Fruit fly (Drosophila melanogaster) Kc167 (cell line): Measurements from ENCODE around the gene CG31368.

Experiments used
- Myc ChIP-seq: fragments of >200 bp; optimal IDR thresholded peaks from 2 replicates; lab custom pipeline; 2017; ENCODE audit warnings: missing external identifiers
- Sin3A ChIP-seq: fragments of >200 bp; optimal IDR thresholded peaks from 2 replicates; lab custom pipeline; 2018; ENCODE audit warnings: missing external identifiers
- h ChIP-seq: fragments of >200 bp; optimal IDR thresholded peaks from 3 replicates; lab custom pipeline; 2018; ENCODE audit warnings: missing external identifiers
- insv ChIP-seq: fragments of >200 bp; optimal IDR thresholded peaks from 3 replicates; lab custom pipeline; 2018; ENCODE audit warnings: missing external identifiers
- psq ChIP-seq: fragments of >200 bp; optimal IDR thresholded peaks from 2 replicates; lab custom pipeline; 2017; ENCODE audit warnings: missing external identifiers
- ttk ChIP-seq: sonication (Bioruptor generic); optimal IDR thresholded peaks from 2 replicates; lab custom pipeline; 2017; ENCODE audit warnings: missing external identifiers

The CG31368 gene

DNA sequence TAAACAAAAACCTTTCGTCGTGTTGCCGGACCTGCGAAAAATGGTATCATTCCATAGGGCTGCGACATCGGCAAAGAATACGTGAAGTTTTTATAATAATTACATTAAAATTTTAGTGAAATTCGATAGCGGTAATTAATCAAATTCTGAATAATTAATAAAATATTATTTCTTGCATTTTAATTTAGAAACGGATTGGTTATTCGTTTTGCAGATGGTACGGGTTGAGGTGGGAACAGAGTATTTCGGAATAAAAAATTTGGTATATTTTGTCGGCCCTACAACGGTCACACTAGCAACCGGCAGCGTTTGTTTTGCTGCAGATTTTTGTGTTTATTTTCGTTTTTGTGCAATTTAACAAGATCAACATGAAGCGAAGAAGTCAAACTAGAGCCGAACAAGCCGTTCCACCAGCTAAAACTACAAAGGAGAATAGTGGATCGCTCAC lies at the start of gene CG31368, which contains the start of gene CG6962:
CG31368 (plus strand) TSS at position 285 of the 448 bp plus-strand sequence.
CG6962 (minus strand) TSS at position 29 of the 448 bp plus-strand sequence.
- TF ChIP-seq Sin3A (lab: Kevin White, UChicago), result no peak
- no peak for TF ChIP-seq h (lab: Kevin White, UChicago)
- TF ChIP-seq insv (lab: Kevin White, UChicago), result no peak
- no peak for TF ChIP-seq Myc (lab: Kevin White, UChicago)
- no peak for TF ChIP-seq psq
- no peak for TF ChIP-seq ttk (lab: Kevin White, UChicago)

DNA sequence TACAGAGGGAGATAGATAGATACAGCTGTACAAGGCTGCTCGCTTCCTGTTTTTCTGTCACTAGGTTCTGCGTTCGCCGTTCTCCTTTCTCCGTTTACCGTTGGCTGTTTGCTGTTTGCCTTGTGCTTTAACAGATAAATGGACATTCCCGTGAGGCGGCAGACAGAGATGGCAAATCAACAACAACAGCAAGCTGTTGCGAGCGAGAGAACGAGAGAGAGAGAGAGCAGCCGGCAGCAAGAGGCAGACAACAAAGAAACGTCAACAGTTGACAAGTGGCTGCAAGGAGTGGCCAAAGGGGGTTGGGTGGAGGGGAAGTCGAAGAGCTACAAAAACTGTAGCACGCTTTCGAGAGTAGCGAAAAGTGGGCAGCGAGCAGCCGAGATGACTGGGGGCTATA lies 49.2 kb upstream of the CG31368 start:
- no peak for TF ChIP-seq Myc (lab: Kevin White, UChicago)
- TF ChIP-seq ttk (lab: Kevin White, UChicago), result no peak
- TF ChIP-seq insv (lab: Kevin White, UChicago), result no peak
- no peak for TF ChIP-seq Sin3A (lab: Kevin White, UChicago)
- no peak for TF ChIP-seq psq
- no peak for TF ChIP-seq h (lab: Kevin White, UChicago)

DNA sequence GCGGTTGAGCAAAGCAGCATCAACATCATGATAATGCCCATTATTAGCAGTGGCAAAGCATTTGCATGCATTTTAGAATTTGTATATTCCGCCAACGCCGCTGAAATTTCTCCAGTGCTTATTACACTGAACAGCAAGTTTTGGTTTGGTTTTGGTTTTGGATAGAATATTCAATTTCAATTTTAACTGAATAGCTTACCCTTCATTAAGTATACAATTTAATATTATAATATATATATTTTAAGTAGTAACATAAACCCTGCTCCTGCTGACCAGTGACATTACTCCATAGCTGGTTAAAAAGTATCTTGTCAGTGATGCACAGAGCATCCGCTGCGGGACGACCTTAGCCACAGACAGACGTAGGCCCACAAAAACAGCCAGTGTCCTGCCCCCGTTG lies 35.2 kb upstream of the CG31368 start:
- no peak for TF ChIP-seq psq
- no peak for TF ChIP-seq Myc (lab: Kevin White, UChicago)
- no peak for TF ChIP-seq insv (lab: Kevin White, UChicago)
- TF ChIP-seq Sin3A (lab: Kevin White, UChicago), result no peak
- no peak for TF ChIP-seq ttk (lab: Kevin White, UChicago)
- TF ChIP-seq h (lab: Kevin White, UChicago), result no peak

DNA sequence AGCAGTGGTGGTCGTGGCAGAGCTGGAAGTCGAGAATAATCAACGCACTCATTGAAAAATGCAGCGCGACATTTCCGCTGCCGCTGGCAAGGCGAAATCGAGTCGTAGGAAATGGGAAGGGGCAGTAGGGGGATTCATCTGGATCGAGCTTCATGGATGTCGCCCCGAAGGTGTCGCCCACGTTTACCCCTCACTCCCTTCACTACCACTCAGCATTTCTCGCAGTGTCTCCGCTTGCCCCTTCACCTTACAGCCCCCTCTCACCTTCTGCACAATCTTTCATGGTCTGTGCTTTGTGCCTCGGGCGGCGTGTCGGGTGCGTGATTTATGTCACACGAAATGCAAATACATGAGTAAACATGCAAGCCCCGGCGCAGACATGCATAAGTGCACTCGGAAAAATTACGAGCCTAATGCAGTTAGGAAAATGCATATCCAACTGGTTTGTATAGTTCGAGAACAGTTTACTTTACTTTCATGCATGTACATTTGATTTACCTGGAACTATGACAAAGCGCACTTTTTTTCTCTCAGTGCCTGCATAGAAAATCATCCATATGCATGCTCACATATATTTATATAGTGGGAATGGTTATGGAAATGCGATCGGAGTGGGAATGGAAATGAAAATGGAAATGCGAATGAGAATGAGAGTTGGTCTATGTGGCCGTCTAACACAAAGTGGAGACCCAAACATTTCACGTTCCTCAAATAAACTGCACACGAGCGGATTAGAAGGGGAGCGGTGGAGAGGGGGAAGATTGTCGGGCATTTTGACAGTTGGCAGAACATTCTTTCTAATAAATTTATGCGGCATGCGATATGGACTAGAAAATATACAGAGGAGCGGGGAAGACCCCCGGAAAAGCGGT lies 33.0 kb upstream of the CG31368 start:
- TF ChIP-seq Sin3A (lab: Kevin White, UChicago) (no peak), insv (lab: Kevin White, UChicago) (no peak), ttk (lab: Kevin White, UChicago) (no peak), Myc (lab: Kevin White, UChicago) (no peak), psq (no peak), h (lab: Kevin White, UChicago) (no peak)

DNA sequence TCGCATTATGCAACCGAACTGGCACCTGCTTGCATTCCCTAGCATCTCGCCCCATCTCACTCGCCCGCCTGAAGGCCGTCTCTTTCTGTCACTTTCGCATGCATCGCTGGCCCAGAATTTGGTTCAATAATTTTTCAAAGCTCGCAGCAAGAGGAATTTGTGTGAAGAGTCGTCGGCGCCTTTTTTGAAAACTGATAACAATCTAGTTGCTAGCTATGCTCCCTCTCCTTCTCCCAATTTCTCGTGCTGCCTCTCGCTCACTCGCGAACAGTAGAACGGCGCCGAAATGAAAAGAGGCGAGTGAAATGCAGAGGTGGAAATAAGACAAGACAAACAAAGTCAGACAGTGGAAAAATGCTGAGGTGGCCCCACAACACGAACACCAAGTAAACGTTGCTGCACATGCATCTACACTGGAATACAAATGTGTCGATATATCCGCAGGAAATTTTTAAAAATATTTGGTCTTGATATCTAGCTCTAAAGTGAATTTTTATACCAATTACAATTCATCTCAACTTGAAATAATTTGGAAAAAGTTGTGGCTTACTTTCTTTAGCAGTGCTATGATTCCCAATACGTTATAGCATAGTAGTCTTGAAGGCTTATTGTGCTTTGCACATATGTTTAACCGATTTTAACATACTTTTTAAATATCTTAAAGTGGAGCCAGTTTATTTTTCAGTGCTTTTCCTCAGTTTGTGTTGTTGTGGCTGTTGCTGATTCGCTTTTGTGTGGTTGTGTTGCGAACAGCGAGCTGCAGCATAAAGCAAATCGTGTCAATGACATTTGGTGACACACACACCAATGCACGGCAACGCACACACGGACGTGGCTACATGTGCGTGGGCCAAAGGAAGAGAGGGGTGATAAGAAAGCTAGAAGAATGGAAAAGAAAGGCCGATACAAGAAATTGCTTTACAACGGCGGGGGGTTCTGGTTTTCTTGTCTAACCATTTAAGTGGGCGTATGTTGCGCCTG lies 31.4 kb upstream of the CG31368 start:
- TF ChIP-seq insv (lab: Kevin White, UChicago) (no peak), Sin3A (lab: Kevin White, UChicago) (no peak), psq (no peak)

DNA sequence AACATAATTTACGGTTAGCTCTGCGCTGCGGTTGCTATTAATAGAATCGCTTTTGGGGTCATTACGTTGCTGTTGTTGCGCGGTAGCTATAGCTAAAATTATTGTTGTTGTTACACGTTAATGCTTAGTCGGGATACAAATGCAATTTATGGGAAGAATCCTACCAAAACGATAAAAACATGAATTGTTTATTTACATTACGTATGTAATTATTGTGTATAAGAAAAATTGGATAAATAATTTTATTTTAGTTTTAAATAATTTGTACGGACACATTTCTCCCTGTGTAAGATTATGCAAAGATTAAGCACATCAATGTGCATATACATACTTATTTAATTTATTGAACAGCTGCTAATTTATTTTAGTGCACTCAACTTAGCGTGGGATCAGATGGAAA lies 30.7 kb upstream of the CG31368 start:
- TF ChIP-seq ttk (lab: Kevin White, UChicago), result no peak
- TF ChIP-seq psq, result no peak
- no peak for TF ChIP-seq Myc (lab: Kevin White, UChicago)
- TF ChIP-seq h (lab: Kevin White, UChicago), result no peak
- TF ChIP-seq Sin3A (lab: Kevin White, UChicago), result no peak
- TF ChIP-seq insv (lab: Kevin White, UChicago), result no peak

DNA sequence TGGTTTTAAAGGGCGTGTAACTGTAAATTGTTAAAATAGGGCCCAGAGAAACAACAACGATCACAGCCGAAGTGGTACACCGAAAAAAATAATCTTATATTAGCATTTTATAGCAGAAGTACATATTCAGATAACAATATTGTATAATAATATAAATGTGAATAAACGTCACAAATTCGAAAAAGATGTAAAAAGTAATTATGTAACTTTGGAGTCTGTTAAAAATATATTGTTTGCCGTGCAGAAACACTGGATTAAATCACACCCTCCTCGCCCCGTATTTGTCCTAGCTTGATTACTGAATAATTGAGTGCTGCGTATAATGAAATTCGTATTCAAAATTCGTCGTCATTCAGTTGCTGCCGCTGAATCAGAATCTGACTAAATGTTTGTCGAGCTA lies 27.4 kb upstream of the CG31368 start:
- no peak for TF ChIP-seq Myc (lab: Kevin White, UChicago)
- TF ChIP-seq ttk (lab: Kevin White, UChicago), result no peak
- TF ChIP-seq h (lab: Kevin White, UChicago), result no peak
- no peak for TF ChIP-seq psq
- no peak for TF ChIP-seq Sin3A (lab: Kevin White, UChicago)
- TF ChIP-seq insv (lab: Kevin White, UChicago), result no peak

DNA sequence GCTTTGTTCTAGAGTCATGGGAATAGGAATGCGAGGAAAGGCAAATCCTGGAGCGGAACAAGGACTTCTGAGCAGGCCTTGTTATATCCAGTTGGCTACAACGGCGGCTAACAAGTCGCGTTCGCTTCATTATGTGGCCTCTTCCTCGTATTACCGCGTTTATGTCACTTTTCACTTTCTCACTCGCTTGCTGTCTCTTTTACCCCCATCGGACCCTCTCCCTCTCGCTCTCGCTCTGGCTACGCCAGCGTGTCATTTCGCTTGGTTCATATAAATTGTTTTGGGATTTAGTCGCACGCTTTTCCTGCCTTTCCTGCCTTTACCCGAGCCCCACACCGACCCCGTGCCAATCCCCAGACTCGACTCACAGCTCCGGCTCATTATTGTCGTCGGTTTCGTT lies 26.3 kb upstream of the CG31368 start:
- no peak for TF ChIP-seq Sin3A (lab: Kevin White, UChicago)
- TF ChIP-seq h (lab: Kevin White, UChicago), result no peak
- TF ChIP-seq Myc (lab: Kevin White, UChicago), result no peak
- no peak for TF ChIP-seq ttk (lab: Kevin White, UChicago)
- TF ChIP-seq psq, result no peak
- no peak for TF ChIP-seq insv (lab: Kevin White, UChicago)

DNA sequence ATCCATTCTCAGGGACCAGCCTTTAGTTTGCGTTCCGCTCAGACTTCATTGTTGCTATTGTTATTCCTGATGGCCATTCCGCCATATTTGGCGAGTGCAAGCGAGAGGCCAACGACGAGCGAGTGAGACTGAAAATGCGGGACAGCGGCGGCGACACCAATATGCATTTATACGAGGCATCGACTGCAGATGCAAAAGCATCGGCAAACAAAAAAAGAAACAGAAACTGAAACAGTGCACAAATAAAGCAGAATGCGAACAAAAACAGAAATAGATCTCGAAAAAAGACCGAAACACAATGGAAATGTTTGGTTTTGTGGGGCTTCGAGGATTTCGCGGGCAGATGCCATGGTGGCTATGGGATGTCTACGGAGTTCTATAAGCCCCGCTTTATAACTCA lies 23.5 kb upstream of the CG31368 start:
- TF ChIP-seq h (lab: Kevin White, UChicago) (no peak), ttk (lab: Kevin White, UChicago) (no peak), psq (no peak), insv (lab: Kevin White, UChicago) (no peak), Myc (lab: Kevin White, UChicago) (no peak), Sin3A (lab: Kevin White, UChicago) (no peak)

DNA sequence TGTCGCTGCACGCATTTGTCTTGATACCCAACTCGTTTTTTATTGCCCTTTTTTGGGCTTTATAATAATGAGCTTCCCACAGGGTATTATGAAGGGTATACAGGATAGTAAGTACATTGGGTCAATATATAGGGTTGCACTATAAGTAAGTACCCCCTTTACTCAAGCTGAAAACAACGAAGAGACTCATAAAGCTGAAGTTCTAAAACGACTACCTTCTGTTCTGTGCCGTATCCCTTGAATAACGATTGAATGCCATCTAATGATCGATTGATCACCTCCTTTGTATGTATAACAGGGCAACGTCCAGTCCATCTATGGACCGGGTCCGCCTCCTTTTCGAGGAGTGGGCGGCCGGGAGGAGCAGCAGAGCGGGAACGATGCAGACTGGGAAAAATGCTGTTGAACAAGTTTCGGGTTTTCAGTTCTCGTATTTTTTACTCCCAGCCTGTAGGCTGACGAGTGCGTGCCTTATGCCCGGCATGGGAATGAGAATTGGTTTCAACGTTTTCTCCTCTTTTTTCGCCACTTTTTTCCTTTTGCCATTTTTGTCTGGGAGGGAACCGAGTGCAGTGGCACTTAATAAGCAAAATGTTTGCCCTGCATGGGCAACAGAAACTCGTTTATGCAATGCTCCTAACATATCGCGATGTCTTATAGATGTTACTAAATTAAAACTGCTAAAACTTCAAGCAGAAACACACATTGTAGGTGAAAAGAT lies 22.9 kb upstream of the CG31368 start:
- TF ChIP-seq Sin3A (lab: Kevin White, UChicago), result no peak
- TF ChIP-seq Myc (lab: Kevin White, UChicago), result no peak
- no peak for TF ChIP-seq psq
- TF ChIP-seq ttk (lab: Kevin White, UChicago), result no peak
- TF ChIP-seq h (lab: Kevin White, UChicago), result no peak
- TF ChIP-seq insv (lab: Kevin White, UChicago), result no peak
